ENCODE assay signal across 1 worm cellular context in the genomic region with DNA sequence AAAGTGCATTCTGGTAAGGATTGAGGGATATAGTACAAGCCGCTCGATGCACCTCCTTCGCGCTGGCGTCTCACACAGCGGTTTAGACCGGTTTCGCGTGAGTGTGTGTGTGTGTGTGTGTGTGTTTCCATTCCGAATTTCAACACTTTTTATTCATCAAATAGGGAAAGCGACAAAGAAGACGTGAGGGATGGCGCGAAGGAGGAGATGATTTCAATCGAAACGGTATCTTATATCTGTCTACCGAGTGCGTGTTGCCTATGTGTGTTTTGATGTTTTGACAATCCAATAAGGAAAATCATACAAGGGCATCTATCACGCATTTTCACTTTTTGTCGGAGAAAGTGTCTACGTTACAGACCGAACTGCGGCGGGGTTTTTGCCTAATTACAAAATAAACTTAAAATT.
A peak's percentile ranks its signal among the peaks of the same experiment; 100 is the strongest.
TF ChIP-seq lines count a peak whose summit lies in the region.

No protein-coding gene starts in this region.

TF ChIP-seq in whole organism, L1 larva, 84 proteins besides CTCF, POLR2A, EP300 and RAD21 (continued from another document):
- TF ChIP-seq alr-1 (tag; optimal IDR thresholded peaks at IDR 0.05; lab: Kevin White, UChicago; ENCODE audit: borderline replicate concordance) (no peak), ceh-82 (tag; optimal IDR thresholded peaks at IDR 0.05; lab: Kevin White, UChicago) (no peak), nhr-12 (tag; optimal IDR thresholded peaks at IDR 0.05; lab: Kevin White, UChicago) (no peak), ama-1 (optimal IDR thresholded peaks at IDR 0.05; lab: Kevin White, UChicago) (no peak), nhr-76 (tag; optimal IDR thresholded peaks at IDR 0.05; lab: Kevin White, UChicago) (no peak), ztf-11 (tag; optimal IDR thresholded peaks at IDR 0.05; lab: Kevin White, UChicago) (no peak), efl-1 (optimal IDR thresholded peaks at IDR 0.05; lab: Kevin White, UChicago) (no peak), efl-1 (GFP tag; optimal IDR thresholded peaks at IDR 0.05 in 1 of 2; lab: Kevin White, UChicago) (peak in 1 of 2 experiments; percentile 85)
